Fruit fly (Drosophila melanogaster) whole organism, embryonic: ENCODE measurements around the gene CG14154.

ENCODE experiments used
- Bgb ChIP-seq: fragments of 200-800 bp; sonication (Bioruptor generic); IDR thresholded peaks from 2 replicates; pipeline ENCODE4 v1.3.6; 2022; ENCODE audit warnings: missing biosample characterization, missing genetic modification characterization; ENCODE audit not compliant: partially characterized antibody
- Bteb2 ChIP-seq: fragments of 200-800 bp; sonication (Bioruptor generic); optimal IDR thresholded peaks from 2 replicates; lab custom pipeline; 2016; ENCODE audit warnings: missing biosample characterization, missing genetic modification characterization
- CG10959 ChIP-seq: fragments of 200-800 bp; sonication (Bioruptor generic); IDR thresholded peaks from 2 replicates; pipeline ENCODE4 v1.3.6; 2022; ENCODE audit warnings: missing biosample characterization, missing genetic modification characterization
- CG11085 ChIP-seq: fragments of 200-800 bp; sonication (Bioruptor generic); IDR thresholded peaks from 2 replicates; pipeline ENCODE4 v1.3.6; 2022; ENCODE audit warnings: missing biosample characterization, missing genetic modification characterization
- CG13296 ChIP-seq: fragments of 200-800 bp; sonication (Bioruptor generic); optimal IDR thresholded peaks from 3 replicates; lab custom pipeline; 2018; ENCODE audit warnings: missing biosample characterization, mild to moderate bottlenecking, missing genetic modification characterization
- CG17568 ChIP-seq: fragments of 200-800 bp; sonication (Bioruptor generic); optimal IDR thresholded peaks from 2 replicates; lab custom pipeline; 2018; ENCODE audit warnings: missing biosample characterization, mild to moderate bottlenecking, missing genetic modification characterization, moderate library complexity
- CG43689 ChIP-seq: fragments of 200-800 bp; sonication (Bioruptor generic); IDR thresholded peaks from 2 replicates; pipeline ENCODE4 v1.3.6; 2022; ENCODE audit warnings: missing biosample characterization, missing genetic modification characterization
- CG6689 ChIP-seq: fragments of 200-800 bp; sonication (Bioruptor generic); IDR thresholded peaks from 2 replicates; pipeline ENCODE4 v1.3.6; 2022; ENCODE audit warnings: missing biosample characterization, missing genetic modification characterization
- CG7271 ChIP-seq: fragments of 200-800 bp; sonication (Bioruptor generic); optimal IDR thresholded peaks from 2 replicates; lab custom pipeline; 2018; ENCODE audit warnings: missing biosample characterization, mild to moderate bottlenecking, missing genetic modification characterization, moderate library complexity
- CTCF ChIP-seq: fragments of 200-800 bp; sonication (Bioruptor generic); optimal IDR thresholded peaks from 2 replicates; lab custom pipeline; 2017; ENCODE audit warnings: missing biosample characterization, mild to moderate bottlenecking, missing genetic modification characterization, moderate library complexity
- D19B ChIP-seq: fragments of 200-800 bp; sonication (Bioruptor generic); optimal IDR thresholded peaks from 2 replicates; lab custom pipeline; 2017; ENCODE audit warnings: missing biosample characterization, mild to moderate bottlenecking, missing genetic modification characterization
- Dbx ChIP-seq: fragments of 200-800 bp; sonication (Bioruptor generic); IDR thresholded peaks from 3 replicates; pipeline ENCODE4 v1.3.6; 2022; ENCODE audit warnings: missing biosample characterization, missing genetic modification characterization
- Ets65A ChIP-seq: fragments of 200-800 bp; sonication (Bioruptor generic); peaks from one replicate; lab custom pipeline; 2016; ENCODE audit warnings: missing biosample characterization, missing genetic modification characterization
- HHEX ChIP-seq: fragments of 200-800 bp; sonication (Bioruptor generic); optimal IDR thresholded peaks from 3 replicates; lab custom pipeline; 2017; ENCODE audit warnings: missing biosample characterization, mild to moderate bottlenecking, missing genetic modification characterization, missing genetic modification reagents
- Hand ChIP-seq: fragments of 200-800 bp; sonication (Bioruptor generic); optimal IDR thresholded peaks from 2 replicates; lab custom pipeline; 2017; ENCODE audit warnings: mild to moderate bottlenecking, missing biosample characterization, missing genetic modification reagents, missing genetic modification characterization
- HmgD ChIP-seq: fragments of 200-800 bp; sonication (Bioruptor generic); optimal IDR thresholded peaks from 3 replicates; lab custom pipeline; 2016; ENCODE audit warnings: missing biosample characterization, missing genetic modification characterization
- Jarid2 ChIP-seq: fragments of 200-800 bp; sonication (Bioruptor generic); optimal IDR thresholded peaks from 3 replicates; lab custom pipeline; 2017; ENCODE audit warnings: mild to moderate bottlenecking, missing biosample characterization, missing genetic modification reagents, missing genetic modification characterization
- Lim3 ChIP-seq: fragments of 200-800 bp; sonication (Bioruptor generic); IDR thresholded peaks from 2 replicates; pipeline ENCODE4 v1.3.6; 2022; ENCODE audit warnings: missing biosample characterization, missing genetic modification characterization
- Nf-YA ChIP-seq: fragments of 200-800 bp; sonication (Bioruptor generic); IDR thresholded peaks from 2 replicates; pipeline ENCODE4 v1.3.6; 2022; ENCODE audit warnings: missing biosample characterization, missing genetic modification characterization
- Nf-YC ChIP-seq: fragments of 200-800 bp; optimal IDR thresholded peaks from 3 replicates; lab custom pipeline; 2019; ENCODE audit warnings: missing biosample characterization, mild to moderate bottlenecking, missing genetic modification characterization, moderate library complexity
- Trl ChIP-seq, 3 experiments: fragments of >200 bp in 2 of 3; fragments of 200-800 bp in 1 of 3; sonication (Bioruptor generic) in 1 of 3; optimal IDR thresholded peaks; 2 replicates in 1 of 3; 3 replicates in 2 of 3; lab custom pipeline; 2016 to 2017; ENCODE audit warnings: missing biosample characterization in 1 of 3, missing genetic modification characterization in 1 of 3
- cas ChIP-seq: fragments of 200-800 bp; sonication (Bioruptor generic); IDR thresholded peaks from 2 replicates; pipeline ENCODE4 v1.3.6; 2022; ENCODE audit warnings: missing biosample characterization, missing genetic modification characterization
- cg ChIP-seq: fragments of 200-800 bp; sonication (Bioruptor generic); optimal IDR thresholded peaks from 3 replicates; lab custom pipeline; 2019; ENCODE audit warnings: missing biosample characterization, mild to moderate bottlenecking, missing genetic modification characterization, moderate library complexity
- chinmo ChIP-seq: fragments of 200-800 bp; sonication (Bioruptor generic); IDR thresholded peaks from 4 replicates; pipeline ENCODE4 v1.3.6; 2022; ENCODE audit warnings: missing biosample characterization, missing genetic modification characterization; ENCODE audit not compliant: partially characterized antibody
- chn ChIP-seq: fragments of 200-800 bp; sonication (Bioruptor generic); optimal IDR thresholded peaks from 2 replicates; lab custom pipeline; 2016; ENCODE audit warnings: missing biosample characterization, missing genetic modification characterization
- crol ChIP-seq: fragments of 200-800 bp; sonication (Bioruptor generic); IDR thresholded peaks from 2 replicates; pipeline ENCODE4 v1.3.6; 2022; ENCODE audit warnings: missing biosample characterization, missing genetic modification characterization
- cwo ChIP-seq: fragments of 200-800 bp; sonication (Bioruptor generic); optimal IDR thresholded peaks from 3 replicates; lab custom pipeline; 2017; ENCODE audit warnings: missing biosample characterization, missing genetic modification characterization, mild to moderate bottlenecking, moderate library complexity, missing genetic modification reagents
- dimm ChIP-seq: fragments of 200-800 bp; sonication (Bioruptor generic); IDR thresholded peaks from 2 replicates; pipeline ENCODE4 v1.3.6; 2022; ENCODE audit warnings: missing biosample characterization, missing genetic modification characterization
- dm ChIP-seq: fragments of 200-800 bp; sonication (Bioruptor generic); optimal IDR thresholded peaks from 3 replicates; lab custom pipeline; 2016; ENCODE audit warnings: missing biosample characterization, missing genetic modification characterization
- emc ChIP-seq: fragments of 200-800 bp; sonication (Bioruptor generic); optimal IDR thresholded peaks from 2 replicates; lab custom pipeline; 2016; ENCODE audit warnings: missing biosample characterization, missing genetic modification characterization
- fd64A ChIP-seq: fragments of 200-800 bp; sonication (Bioruptor generic); optimal IDR thresholded peaks from 3 replicates; lab custom pipeline; 2018; ENCODE audit warnings: missing biosample characterization, mild to moderate bottlenecking, missing genetic modification characterization
- gfzf ChIP-seq: fragments of 200-800 bp; sonication (Bioruptor generic); optimal IDR thresholded peaks from 2 replicates; lab custom pipeline; 2016; ENCODE audit warnings: missing biosample characterization, mild to moderate bottlenecking, missing genetic modification characterization, moderate library complexity
- gsb-n ChIP-seq: fragments of 200-800 bp; sonication (Bioruptor generic); optimal IDR thresholded peaks from 3 replicates; lab custom pipeline; 2018; ENCODE audit warnings: missing biosample characterization, mild to moderate bottlenecking, missing genetic modification characterization
- gt ChIP-seq: fragments of 200-800 bp; sonication (Bioruptor generic); IDR thresholded peaks from 2 replicates; pipeline ENCODE4 v1.3.6; 2022; ENCODE audit warnings: missing biosample characterization, missing genetic modification characterization
- maf-S ChIP-seq: fragments of 200-800 bp; sonication (Bioruptor generic); optimal IDR thresholded peaks from 2 replicates; lab custom pipeline; 2016; ENCODE audit warnings: missing biosample characterization, missing genetic modification characterization
- mam ChIP-seq: fragments of 200-800 bp; sonication (Bioruptor generic); optimal IDR thresholded peaks from 3 replicates; lab custom pipeline; 2016; ENCODE audit warnings: missing biosample characterization, missing genetic modification characterization
- nau ChIP-seq: fragments of 200-800 bp; sonication (Bioruptor generic); optimal IDR thresholded peaks from 3 replicates; lab custom pipeline; 2017; ENCODE audit warnings: missing biosample characterization, mild to moderate bottlenecking, missing genetic modification characterization, missing genetic modification reagents
- p53 ChIP-seq: fragments of 200-800 bp; sonication (Bioruptor generic); optimal IDR thresholded peaks from 2 replicates; lab custom pipeline; 2016; ENCODE audit warnings: missing biosample characterization, missing genetic modification characterization
- prd ChIP-seq, 3 experiments: fragments of >200 bp in 2 of 3; fragments of 200-800 bp in 1 of 3; sonication (Bioruptor generic) in 1 of 3; optimal IDR thresholded peaks in 2 of 3; IDR thresholded peaks in 1 of 3; 2 replicates in 2 of 3; 3 replicates in 1 of 3; pipeline versions ENCODE4 v1.3.6 to Lab custom; 2017 to 2022; ENCODE audit warnings: missing biosample characterization in 1 of 3, missing genetic modification characterization in 1 of 3
- pum ChIP-seq: fragments of 200-800 bp; sonication (Bioruptor generic); optimal IDR thresholded peaks from 2 replicates; lab custom pipeline; 2016; ENCODE audit warnings: missing biosample characterization, missing genetic modification characterization
- rib ChIP-seq: fragments of 200-800 bp; sonication (Bioruptor generic); IDR thresholded peaks from 2 replicates; pipeline ENCODE4 v1.3.6; 2022; ENCODE audit warnings: missing biosample characterization, missing genetic modification characterization
- sc ChIP-seq, 3 experiments: fragments of >200 bp in 2 of 3; fragments of 200-800 bp in 1 of 3; sonication (Bioruptor generic) in 1 of 3; optimal IDR thresholded peaks; 2 replicates in 2 of 3; 3 replicates in 1 of 3; lab custom pipeline; 2017; ENCODE audit warnings: mild to moderate bottlenecking in 1 of 3, missing biosample characterization in 1 of 3, missing genetic modification characterization in 1 of 3, missing genetic modification reagents in 1 of 3
- scrt ChIP-seq: fragments of 200-800 bp; sonication (Bioruptor generic); optimal IDR thresholded peaks from 2 replicates; lab custom pipeline; 2018; ENCODE audit warnings: missing biosample characterization, mild to moderate bottlenecking, missing genetic modification characterization, moderate library complexity
- sqz ChIP-seq: fragments of 200-800 bp; sonication (Bioruptor generic); optimal IDR thresholded peaks from 3 replicates; lab custom pipeline; 2018; ENCODE audit warnings: missing biosample characterization, mild to moderate bottlenecking, missing genetic modification characterization
- sug ChIP-seq: fragments of 200-800 bp; optimal IDR thresholded peaks from 2 replicates; lab custom pipeline; 2019; ENCODE audit warnings: missing biosample characterization, mild to moderate bottlenecking, missing genetic modification characterization, moderate library complexity
- tx ChIP-seq: fragments of 200-800 bp; sonication (Bioruptor generic); optimal IDR thresholded peaks from 2 replicates; lab custom pipeline; 2016; ENCODE audit warnings: missing biosample characterization, missing genetic modification characterization
- yki ChIP-seq: fragments of >200 bp; optimal IDR thresholded peaks from 3 replicates; lab custom pipeline; 2018
- zfh1 ChIP-seq: fragments of 200-800 bp; sonication (Bioruptor generic); IDR thresholded peaks from 3 replicates; pipeline ENCODE4 v1.3.6; 2022; ENCODE audit warnings: missing biosample characterization, missing genetic modification characterization

CG14154 gene

dm6 chr3L:10657311-10657710, 15.6 kb downstream of the CG14154 start:
- TF ChIP-seq CG6689 (GFP tag; lab: Robert Waterston, UW) (no peak), HHEX (no peak), CG43689 (GFP tag; lab: Robert Waterston, UW) (0 out of 2 replicates have a peak, but pooled peaks have one; percentile 9), rib (GFP tag; lab: Robert Waterston, UW) (no peak), crol (GFP tag; lab: Robert Waterston, UW) (peak; percentile 11; the same call in 1 of the 2 replicates), p53 (GFP tag; lab: Kevin White, UChicago) (no peak), Bgb (GFP tag; lab: Robert Waterston, UW) (0 out of 2 replicates have a peak, but pooled peaks have one; percentile 14), Ets65A (GFP tag; lab: Kevin White, UChicago) (peak; percentile 80), gfzf (no peak), CG13296 (GFP tag; lab: Kevin White, UChicago) (no peak), Dbx (GFP tag; lab: Robert Waterston, UW) (no peak)

- TF ChIP-seq dimm (GFP tag; lab: Robert Waterston, UW) = no peak
- peak; percentile 21 for TF ChIP-seq sug (tag; lab: Kevin White, UChicago)
- TF ChIP-seq scrt (GFP tag; lab: Kevin White, UChicago) = no peak
- TF ChIP-seq CG11085 (GFP tag; lab: Robert Waterston, UW) = no peak
- no peak for TF ChIP-seq chn (GFP tag; lab: Kevin White, UChicago)
- TF ChIP-seq tx (GFP tag; lab: Kevin White, UChicago) = no peak
- TF ChIP-seq prd (optimal IDR thresholded peaks at IDR 0.05; lab: Kevin White, UChicago) = no peak
- TF ChIP-seq prd (GFP tag; IDR thresholded peaks at IDR 0.05; lab: Robert Waterston, UW) = no peak
- no peak for TF ChIP-seq sc (optimal IDR thresholded peaks at IDR 0.05; lab: Kevin White, UChicago)
- TF ChIP-seq sc (GFP tag; optimal IDR thresholded peaks at IDR 0.05; lab: Kevin White, UChicago) = no peak
- 0 out of 4 replicates have a peak, but pooled peaks have one; percentile 43 for TF ChIP-seq chinmo (GFP tag; lab: Robert Waterston, UW)
- TF ChIP-seq pum (GFP tag; lab: Kevin White, UChicago) = no peak
- TF ChIP-seq gt = no peak
- TF ChIP-seq sqz (GFP tag; lab: Kevin White, UChicago) = no peak
- no peak for TF ChIP-seq CTCF (GFP tag; lab: Kevin White, UChicago)
- TF ChIP-seq CG10959 = no peak
- TF ChIP-seq CG7271 (tag; lab: Kevin White, UChicago) = no peak
- TF ChIP-seq fd64A (GFP tag; lab: Kevin White, UChicago) = no peak
- no peak for TF ChIP-seq dm (GFP tag; lab: Kevin White, UChicago)
- TF ChIP-seq HmgD (GFP tag; lab: Kevin White, UChicago) = no peak
- peak; percentile 68 for TF ChIP-seq cwo (GFP tag; lab: Kevin White, UChicago)
- TF ChIP-seq gsb-n (tag; lab: Kevin White, UChicago) = no peak
- peak; percentile 56 to 73 for TF ChIP-seq Trl (optimal IDR thresholded peaks at IDR 0.05; lab: Kevin White, UChicago)
- no peak for TF ChIP-seq Trl (GFP tag; optimal IDR thresholded peaks at IDR 0.05; lab: Kevin White, UChicago)
- TF ChIP-seq Bteb2 = no peak
- TF ChIP-seq Jarid2 = no peak
- no peak for TF ChIP-seq maf-S (GFP tag; lab: Kevin White, UChicago)
- no peak for TF ChIP-seq Nf-YC (tag; lab: Kevin White, UChicago)
Observed at dm6 chr3L:10658362-10659127, 16.9 kb downstream of the CG14154 start.

dm6 chr3L:10659524-10659923, 17.8 kb downstream of the CG14154 start:
- TF ChIP-seq CG17568 (GFP tag; lab: Kevin White, UChicago) = no peak
- peak; percentile 57 for TF ChIP-seq nau
- TF ChIP-seq yki = no peak
- TF ChIP-seq mam (GFP tag; lab: Kevin White, UChicago) = no peak
- TF ChIP-seq zfh1 (GFP tag; lab: Robert Waterston, UW) = peak; percentile 5; the same call in 1 of the 3 replicates
- TF ChIP-seq Hand (GFP tag; lab: Kevin White, UChicago) = no peak
- no peak for TF ChIP-seq emc (GFP tag; lab: Kevin White, UChicago)
- TF ChIP-seq Nf-YA = 0 out of 2 replicates have a peak, but pooled peaks have one; percentile 11
- TF ChIP-seq Trl (optimal IDR thresholded peaks at IDR 0.05; lab: Kevin White, UChicago) = no peak
- TF ChIP-seq Trl (GFP tag; optimal IDR thresholded peaks at IDR 0.05; lab: Kevin White, UChicago) = no peak
- TF ChIP-seq cg (GFP tag; lab: Kevin White, UChicago) = peak; percentile 11
- TF ChIP-seq Lim3 (GFP tag; lab: Robert Waterston, UW) = no peak
- no peak for TF ChIP-seq D19B (GFP tag; lab: Kevin White, UChicago)
- TF ChIP-seq cas (GFP tag; lab: Robert Waterston, UW) = no peak
